Worm (Caenorhabditis elegans) whole organism, L2 larva: Measurements from ENCODE around the gene sipa-1.

ENCODE experiments used
- C34F6.9 ChIP-seq: fragments of 150-350 bp; optimal IDR thresholded peaks from 2 replicates; lab custom pipeline; 2014; ENCODE audit warnings: missing biosample characterization, missing genetic modification characterization
- F13H6.1 ChIP-seq: sonication (generic microtip); optimal IDR thresholded peaks from 2 replicates; lab custom pipeline; 2016; ENCODE audit warnings: missing genetic modification characterization, missing compliant biosample characterization
- R02D3.7 ChIP-seq: fragments of 150-350 bp; optimal IDR thresholded peaks from 2 replicates; lab custom pipeline; 2014; ENCODE audit warnings: missing biosample characterization, missing genetic modification characterization
- Y55F3AM.14 ChIP-seq: fragments of 200-800 bp; sonication (Bioruptor generic); optimal IDR thresholded peaks from 2 replicates; lab custom pipeline; 2018; ENCODE audit warnings: mild to moderate bottlenecking, missing genetic modification characterization, missing compliant biosample characterization
- alr-1 ChIP-seq: fragments of 150-350 bp; optimal IDR thresholded peaks from 2 replicates; lab custom pipeline; 2014; ENCODE audit warnings: missing biosample characterization, missing genetic modification characterization
- aly-2 ChIP-seq: fragments of 150-350 bp; optimal IDR thresholded peaks from 2 replicates; lab custom pipeline; 2014; ENCODE audit warnings: missing biosample characterization, missing genetic modification characterization
- ama-1 ChIP-seq: fragments of 150-350 bp; optimal IDR thresholded peaks from 2 replicates; lab custom pipeline; 2018; ENCODE audit warnings: inconsistent platforms
- blmp-1 ChIP-seq: sonication (generic microtip); optimal IDR thresholded peaks from 2 replicates; lab custom pipeline; 2017; ENCODE audit warnings: missing genetic modification characterization, mild to moderate bottlenecking, missing compliant biosample characterization, antibody characterized with exemption, moderate library complexity; ENCODE audit not compliant: insufficient read depth
- ceh-16 ChIP-seq: fragments of 150-350 bp; optimal IDR thresholded peaks from 2 replicates; lab custom pipeline; 2014; ENCODE audit warnings: missing biosample characterization, missing genetic modification characterization
- ceh-82 ChIP-seq: fragments of 150-350 bp; optimal IDR thresholded peaks from 2 replicates; lab custom pipeline; 2014; ENCODE audit warnings: missing biosample characterization, missing genetic modification characterization
- crh-2 ChIP-seq: sonication (generic microtip); optimal IDR thresholded peaks from 2 replicates; lab custom pipeline; 2017; ENCODE audit warnings: missing biosample characterization, missing genetic modification characterization
- elt-1 ChIP-seq: fragments of 150-350 bp; optimal IDR thresholded peaks from 2 replicates; lab custom pipeline; 2014; ENCODE audit warnings: missing biosample characterization, missing genetic modification characterization
- elt-3 ChIP-seq: sonication (generic microtip); optimal IDR thresholded peaks from 2 replicates; lab custom pipeline; 2017; ENCODE audit warnings: missing biosample characterization, missing genetic modification characterization
- fos-1 ChIP-seq: fragments of 150-350 bp; optimal IDR thresholded peaks from 2 replicates; lab custom pipeline; 2014; ENCODE audit warnings: missing biosample characterization, missing genetic modification characterization
- gmeb-1 ChIP-seq: fragments of 150-350 bp; optimal IDR thresholded peaks from 2 replicates; lab custom pipeline; 2014; ENCODE audit warnings: missing biosample characterization, missing genetic modification characterization
- mab-5 ChIP-seq: fragments of 150-350 bp; optimal IDR thresholded peaks from 2 replicates; lab custom pipeline; 2014; ENCODE audit warnings: missing biosample characterization, missing genetic modification characterization
- mbf-1 ChIP-seq: sonication (generic microtip); optimal IDR thresholded peaks from 2 replicates; lab custom pipeline; 2017; ENCODE audit warnings: missing biosample characterization, missing genetic modification characterization
- nhr-11 ChIP-seq: fragments of 150-350 bp; optimal IDR thresholded peaks from 2 replicates; lab custom pipeline; 2014; ENCODE audit warnings: missing biosample characterization, missing genetic modification characterization
- nhr-12 ChIP-seq: fragments of 150-350 bp; optimal IDR thresholded peaks from 2 replicates; lab custom pipeline; 2014; ENCODE audit warnings: missing biosample characterization, missing genetic modification characterization
- nhr-21 ChIP-seq: fragments of 150-350 bp; optimal IDR thresholded peaks from 2 replicates; lab custom pipeline; 2014; ENCODE audit warnings: missing biosample characterization, missing genetic modification characterization
- nhr-23 ChIP-seq: fragments of 150-350 bp; optimal IDR thresholded peaks from 2 replicates; lab custom pipeline; 2014; ENCODE audit warnings: missing biosample characterization, missing genetic modification reagents, missing genetic modification characterization
- nhr-237 ChIP-seq: fragments of 150-350 bp; optimal IDR thresholded peaks from 2 replicates; lab custom pipeline; 2014; ENCODE audit warnings: missing biosample characterization, missing genetic modification characterization
- nhr-25 ChIP-seq: fragments of 150-350 bp; sonication (generic microtip); optimal IDR thresholded peaks from 3 replicates; lab custom pipeline; 2014; ENCODE audit warnings: missing biosample characterization, missing genetic modification characterization
- nhr-6 ChIP-seq: fragments of 150-350 bp; optimal IDR thresholded peaks from 2 replicates; lab custom pipeline; 2014; ENCODE audit warnings: missing biosample characterization, missing genetic modification characterization
- nhr-77 ChIP-seq: fragments of 150-350 bp; optimal IDR thresholded peaks from 2 replicates; lab custom pipeline; 2014; ENCODE audit warnings: missing biosample characterization, missing genetic modification characterization
- peb-1 ChIP-seq: fragments of 150-350 bp; optimal IDR thresholded peaks from 2 replicates; lab custom pipeline; 2014; ENCODE audit warnings: missing biosample characterization, missing genetic modification characterization
- sem-4 ChIP-seq: fragments of 150-350 bp; optimal IDR thresholded peaks from 2 replicates; lab custom pipeline; 2014; ENCODE audit warnings: missing biosample characterization, missing genetic modification reagents, missing genetic modification characterization
- sma-3 ChIP-seq: sonication (generic microtip); optimal IDR thresholded peaks from 2 replicates; lab custom pipeline; 2016; ENCODE audit warnings: missing genetic modification reagents, missing genetic modification characterization, missing compliant biosample characterization
- sma-9 ChIP-seq, 2 experiments: fragments of 150-350 bp in 1 of 2; sonication (generic microtip) in 1 of 2; optimal IDR thresholded peaks; 2 replicates each; lab custom pipeline; 2014 to 2016; ENCODE audit warnings: missing genetic modification characterization in 2 of 2, mild to moderate bottlenecking in 1 of 2, missing biosample characterization in 1 of 2, missing compliant biosample characterization in 1 of 2, missing genetic modification reagents in 1 of 2, moderate library complexity in 1 of 2
- snpc-4 ChIP-seq: fragments of 150-350 bp; optimal IDR thresholded peaks from 2 replicates; lab custom pipeline; 2014; ENCODE audit warnings: missing biosample characterization, missing genetic modification characterization
- unc-55 ChIP-seq: fragments of 150-350 bp; sonication (generic microtip); optimal IDR thresholded peaks from 3 replicates; lab custom pipeline; 2014; ENCODE audit warnings: missing biosample characterization, missing genetic modification reagents, missing genetic modification characterization
- zag-1 ChIP-seq: fragments of 150-350 bp; optimal IDR thresholded peaks from 2 replicates; lab custom pipeline; 2014; ENCODE audit warnings: missing biosample characterization, missing genetic modification characterization
- ztf-1 ChIP-seq: fragments of 200-800 bp; sonication (Bioruptor generic); conservative IDR thresholded peaks from 2 replicates; pipeline ENCODE4 v1.3.6; 2022; ENCODE audit warnings: missing genetic modification characterization, missing compliant biosample characterization
- ztf-11 ChIP-seq: sonication (generic microtip); optimal IDR thresholded peaks from 2 replicates; lab custom pipeline; 2017; ENCODE audit warnings: missing biosample characterization, missing genetic modification characterization

Gene sipa-1

DNA sequence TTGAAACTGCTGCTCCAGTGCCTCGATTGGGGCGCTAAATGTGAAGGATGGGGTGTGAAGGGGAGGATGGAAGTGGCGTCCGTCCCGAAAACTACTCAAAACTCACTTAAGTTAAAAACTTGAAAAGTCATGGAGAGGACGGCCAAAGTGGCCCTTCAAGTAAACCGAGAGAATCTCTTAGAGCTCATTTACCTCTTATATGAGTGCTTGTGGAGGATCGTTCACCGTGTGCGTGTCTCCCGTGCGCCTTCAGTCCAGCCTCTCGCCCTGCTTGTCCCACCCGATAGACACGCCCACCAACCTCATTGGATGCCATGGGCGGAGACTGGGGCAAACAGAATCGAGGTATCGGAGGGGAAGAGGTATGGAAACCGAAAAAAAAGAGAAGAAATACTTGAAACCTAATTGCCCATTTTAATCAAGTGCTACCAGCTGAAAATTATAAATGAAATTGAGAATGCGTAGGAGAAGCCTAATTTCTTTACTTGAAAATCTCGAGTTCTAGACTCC, 27.8 kb upstream of the sipa-1 start, which contains the start of gene ceh-27:
Gene ceh-27, minus strand, starts transcription at position 228 of the 510 bp plus-strand sequence.
- no peak for TF ChIP-seq sem-4 (tag; lab: Kevin White, UChicago)
- TF ChIP-seq mbf-1 = no peak
- no peak for TF ChIP-seq F13H6.1 (tag; lab: Kevin White, UChicago)

- TF ChIP-seq F13H6.1 (tag; lab: Kevin White, UChicago) = no peak
- no peak for TF ChIP-seq elt-1 (tag; lab: Kevin White, UChicago)
- no peak for TF ChIP-seq nhr-11
- no peak for TF ChIP-seq C34F6.9
- no peak for TF ChIP-seq mab-5 (tag; lab: Kevin White, UChicago)
- no peak for TF ChIP-seq sma-9 (GFP tag; optimal IDR thresholded peaks at IDR 0.05; lab: Kevin White, UChicago)
- no peak for TF ChIP-seq sma-9 (tag; optimal IDR thresholded peaks at IDR 0.05; lab: Kevin White, UChicago)
- TF ChIP-seq nhr-23 (tag; lab: Kevin White, UChicago) = no peak
- TF ChIP-seq crh-2 (tag; lab: Kevin White, UChicago) = no peak
- no peak for TF ChIP-seq ama-1 (lab: Kevin White, UChicago)
- no peak for TF ChIP-seq nhr-6 (tag; lab: Kevin White, UChicago)
- TF ChIP-seq alr-1 (tag; lab: Kevin White, UChicago) = no peak
- TF ChIP-seq fos-1 (tag; lab: Kevin White, UChicago) = no peak
These were observed 23.5 kb upstream of the sipa-1 start for ce11 chrV:11660566-11660965.

- TF ChIP-seq sma-9 (GFP tag; optimal IDR thresholded peaks at IDR 0.05; lab: Kevin White, UChicago) (no peak), sma-9 (tag; optimal IDR thresholded peaks at IDR 0.05; lab: Kevin White, UChicago) (no peak), unc-55 (GFP tag; lab: Kevin White, UChicago) (no peak), ceh-16 (tag; lab: Kevin White, UChicago) (no peak), ceh-82 (tag; lab: Kevin White, UChicago) (no peak), nhr-77 (no peak), nhr-237 (no peak), Y55F3AM.14 (GFP tag; lab: Kevin White, UChicago) (no peak), blmp-1 (tag; lab: Kevin White, UChicago) (no peak), nhr-25 (tag; lab: Kevin White, UChicago) (no peak), nhr-23 (tag; lab: Kevin White, UChicago) (no peak), elt-3 (tag; lab: Kevin White, UChicago) (no peak), nhr-6 (tag; lab: Kevin White, UChicago) (no peak), nhr-12 (tag; lab: Kevin White, UChicago) (no peak)
These were observed 19.4 kb upstream of the sipa-1 start for ce11 chrV:11656469-11656868.

- no peak for TF ChIP-seq aly-2 (tag; lab: Kevin White, UChicago)
- no peak for TF ChIP-seq nhr-11
- TF ChIP-seq R02D3.7 = no peak
These were observed 16.0 kb upstream of the sipa-1 start for ce11 chrV:11653095-11653494.

DNA sequence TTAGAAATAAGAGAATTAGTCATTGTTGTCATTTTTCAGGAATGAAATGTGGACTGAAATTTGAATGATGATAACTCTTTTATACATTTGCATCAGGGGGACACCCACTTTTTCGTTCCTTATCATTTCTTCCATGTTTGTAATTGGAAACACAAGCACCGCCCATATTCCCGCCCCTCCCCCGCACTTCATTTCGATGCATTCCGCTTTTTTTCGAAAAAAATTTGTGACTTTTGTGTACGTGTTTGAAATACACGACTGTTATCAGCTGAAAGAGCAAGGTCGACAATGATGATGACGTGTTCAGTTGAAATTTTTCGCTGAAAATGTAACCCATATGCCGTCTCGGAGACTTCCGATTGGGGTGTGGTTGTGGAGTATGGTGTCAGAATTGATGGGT, 13.6 kb upstream of the sipa-1 start, which contains the start of gene zip-10:
Gene zip-10, minus strand, starts transcription at position 43 of the 400 bp plus-strand sequence.
- peak; percentile 82 for TF ChIP-seq sma-9 (GFP tag; optimal IDR thresholded peaks at IDR 0.05; lab: Kevin White, UChicago)
- no peak for TF ChIP-seq sma-9 (tag; optimal IDR thresholded peaks at IDR 0.05; lab: Kevin White, UChicago)
- peak; percentile 27 for TF ChIP-seq sma-3 (GFP tag; lab: Kevin White, UChicago)
- peak; percentile 6 for TF ChIP-seq gmeb-1 (tag; lab: Kevin White, UChicago)
- TF ChIP-seq nhr-23 (tag; lab: Kevin White, UChicago) = no peak
- no peak for TF ChIP-seq nhr-12 (tag; lab: Kevin White, UChicago)
- TF ChIP-seq fos-1 (tag; lab: Kevin White, UChicago) = peak; percentile 79
- no peak for TF ChIP-seq unc-55 (GFP tag; lab: Kevin White, UChicago)
- TF ChIP-seq ztf-11 (tag; lab: Kevin White, UChicago) = no peak
- TF ChIP-seq crh-2 (tag; lab: Kevin White, UChicago) = peak; percentile 48
- TF ChIP-seq nhr-11 = no peak
- TF ChIP-seq sem-4 (tag; lab: Kevin White, UChicago) = no peak
- TF ChIP-seq ceh-82 (tag; lab: Kevin White, UChicago) = no peak
- no peak for TF ChIP-seq nhr-21 (tag; lab: Kevin White, UChicago)
- no peak for TF ChIP-seq nhr-77
- TF ChIP-seq snpc-4 (tag; lab: Kevin White, UChicago) = no peak
- TF ChIP-seq zag-1 (tag; lab: Kevin White, UChicago) = no peak
- no peak for TF ChIP-seq peb-1 (tag; lab: Kevin White, UChicago)
- peak; percentile 50 for TF ChIP-seq F13H6.1 (tag; lab: Kevin White, UChicago)
- no peak for TF ChIP-seq ztf-1 (GFP tag; lab: Robert Waterston, UW)
